Fruit fly (Drosophila melanogaster) Kc167 (cell line): ENCODE results near the gene Spx.

Source experiments
- Myc ChIP-seq: fragments of >200 bp; optimal IDR thresholded peaks from 2 replicates; lab custom pipeline; 2017; ENCODE audit warnings: missing external identifiers
- Sin3A ChIP-seq: fragments of >200 bp; optimal IDR thresholded peaks from 2 replicates; lab custom pipeline; 2018; ENCODE audit warnings: missing external identifiers
- h ChIP-seq: fragments of >200 bp; optimal IDR thresholded peaks from 3 replicates; lab custom pipeline; 2018; ENCODE audit warnings: missing external identifiers
- ttk ChIP-seq: sonication (Bioruptor generic); optimal IDR thresholded peaks from 2 replicates; lab custom pipeline; 2017; ENCODE audit warnings: missing external identifiers

DNA sequence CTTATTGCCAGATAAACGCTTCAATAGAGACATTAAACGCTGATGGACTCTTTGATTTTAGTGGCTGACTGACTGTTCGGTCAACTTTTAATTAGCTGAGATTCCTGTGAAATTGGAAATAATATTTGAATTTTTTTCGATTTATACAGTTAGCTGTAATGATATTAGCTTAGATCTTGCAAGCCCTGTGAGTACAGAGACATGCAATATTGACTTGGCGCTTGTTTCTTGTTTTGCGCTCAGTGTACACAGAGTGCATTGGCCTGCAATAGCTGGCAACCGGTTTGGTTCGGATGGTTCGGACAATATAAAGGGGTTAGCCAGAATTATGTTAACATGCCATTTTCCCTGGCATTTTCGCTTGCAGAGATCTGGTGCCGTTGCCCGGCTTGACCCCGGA, 49.7 kb downstream of the Spx start:
- TF ChIP-seq Myc = no peak
- TF ChIP-seq ttk (lab: Kevin White, UChicago) = no peak
- no peak for TF ChIP-seq Sin3A (lab: Kevin White, UChicago)
- no peak for TF ChIP-seq h
